Worm (Caenorhabditis elegans) whole organism, L4/young adult: Measurements from ENCODE around the gene math-25.

Source experiments
- W03F9.2 ChIP-seq: fragments of 150-350 bp; optimal IDR thresholded peaks from 2 replicates; lab custom pipeline; 2014; ENCODE audit warnings: missing biosample characterization, missing genetic modification characterization
- him-1 ChIP-seq: sonication (generic microtip); optimal IDR thresholded peaks from 2 replicates; lab custom pipeline; 2016; ENCODE audit warnings: missing genotype, missing genetic modification reagents, missing genetic modification characterization, missing compliant biosample characterization

- no peak for TF ChIP-seq W03F9.2 (tag; lab: Kevin White, UChicago)
- TF ChIP-seq him-1 (tag; lab: Kevin White, UChicago): no peak
Measured at ce11 chrII:1851716-1852115, 44.1 kb upstream of the math-25 start.
